Worm (Caenorhabditis elegans): ENCODE results near the gene aqp-12.

DNA sequence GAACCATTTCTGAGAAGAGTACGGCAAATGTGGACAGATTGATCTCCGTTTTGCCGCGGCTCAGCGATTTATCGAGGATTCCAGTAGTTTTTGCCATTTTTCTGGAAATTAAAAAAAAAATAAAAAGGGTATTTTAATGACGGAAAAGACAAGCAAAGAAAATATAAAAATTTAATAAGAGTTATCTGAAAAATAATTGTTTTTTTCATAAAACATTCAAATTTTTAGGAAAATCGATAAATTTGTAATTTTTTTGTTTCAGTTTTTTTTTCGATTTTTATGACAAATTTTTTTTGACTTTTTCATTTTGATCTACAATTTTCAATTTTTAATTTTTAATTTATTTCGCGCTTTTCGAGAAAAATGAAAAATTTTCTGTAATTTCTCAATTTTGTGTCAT is 740 bp upstream of the aqp-12 start, which contains the start of gene trpp-5:
- TF ChIP-seq ets-7 (tag; optimal IDR thresholded peaks at IDR 0.05), result no peak
- TF ChIP-seq tbx-37 (GFP tag; conservative IDR thresholded peaks at IDR 0.05), result no peak
- no peak for TF ChIP-seq hnd-1 (tag; optimal IDR thresholded peaks at IDR 0.05)
- no peak for TF ChIP-seq pes-1 (GFP tag; IDR thresholded peaks at IDR 0.05)
- TF ChIP-seq ceh-36 (tag; optimal IDR thresholded peaks at IDR 0.05), result no peak
- TF ChIP-seq flt-1 (GFP tag; IDR thresholded peaks at IDR 0.05), result no peak
- TF ChIP-seq ama-1 (optimal IDR thresholded peaks at IDR 0.05), result no peak
- TF ChIP-seq tra-4 (tag; optimal IDR thresholded peaks at IDR 0.05), result no peak
- no peak for TF ChIP-seq scrt-1 (GFP tag; IDR thresholded peaks at IDR 0.05)
- no peak for TF ChIP-seq hmg-4 (GFP tag; optimal IDR thresholded peaks at IDR 0.05)
- TF ChIP-seq F13C5.2 (tag; optimal IDR thresholded peaks at IDR 0.05), result no peak
- no peak for TF ChIP-seq aly-1 (tag; optimal IDR thresholded peaks at IDR 0.05)
- TF ChIP-seq hmbx-1 (tag; optimal IDR thresholded peaks at IDR 0.05), result no peak
- TF ChIP-seq ceh-13 (GFP tag; optimal IDR thresholded peaks at IDR 0.05), result no peak

Data from whole organism, early embryonic.